Fruit fly (Drosophila melanogaster) whole organism, embryonic: ENCODE results near the gene CG4956.

ENCODE experiments used
- BEAF-32 ChIP-seq: fragments of 200-800 bp; sonication (Bioruptor generic); optimal IDR thresholded peaks from 3 replicates; lab custom pipeline; 2017; ENCODE audit warnings: missing biosample characterization, missing genetic modification characterization, mild to moderate bottlenecking, moderate library complexity, missing genetic modification reagents
- Bgb ChIP-seq: fragments of 200-800 bp; sonication (Bioruptor generic); IDR thresholded peaks from 2 replicates; pipeline ENCODE4 v1.3.6; 2022; ENCODE audit warnings: missing biosample characterization, missing genetic modification characterization; ENCODE audit not compliant: partially characterized antibody
- Bteb2 ChIP-seq: fragments of 200-800 bp; sonication (Bioruptor generic); optimal IDR thresholded peaks from 2 replicates; lab custom pipeline; 2016; ENCODE audit warnings: missing biosample characterization, missing genetic modification characterization
- CG10979 ChIP-seq: fragments of 200-800 bp; sonication (Bioruptor generic); optimal IDR thresholded peaks from 2 replicates; lab custom pipeline; 2018; ENCODE audit warnings: missing biosample characterization, mild to moderate bottlenecking, missing genetic modification characterization, moderate library complexity
- CG11695 ChIP-seq: fragments of 200-800 bp; sonication (Bioruptor generic); IDR thresholded peaks from 3 replicates; pipeline ENCODE4 v1.3.6; 2022; ENCODE audit warnings: missing biosample characterization, missing genetic modification characterization
- CG15269 ChIP-seq: fragments of 200-800 bp; sonication (Bioruptor generic); optimal IDR thresholded peaks from 2 replicates; lab custom pipeline; 2018; ENCODE audit warnings: missing biosample characterization, mild to moderate bottlenecking, missing genetic modification characterization, moderate library complexity
- CG17612 ChIP-seq: fragments of 200-800 bp; sonication (Bioruptor generic); IDR thresholded peaks from 2 replicates; pipeline ENCODE4 v1.3.6; 2022; ENCODE audit warnings: missing biosample characterization, missing genetic modification characterization
- CG3163 ChIP-seq: fragments of 200-800 bp; sonication (Bioruptor generic); optimal IDR thresholded peaks from 3 replicates; lab custom pipeline; 2016; ENCODE audit warnings: missing biosample characterization, missing genetic modification characterization
- CG3838 ChIP-seq: fragments of 200-800 bp; sonication (Bioruptor generic); optimal IDR thresholded peaks from 3 replicates; lab custom pipeline; 2016; ENCODE audit warnings: missing biosample characterization, missing genetic modification characterization
- CG4707 ChIP-seq: fragments of 200-800 bp; sonication (Bioruptor generic); optimal IDR thresholded peaks from 2 replicates; lab custom pipeline; 2018; ENCODE audit warnings: missing biosample characterization, mild to moderate bottlenecking, missing genetic modification characterization, moderate library complexity
- CG4820 ChIP-seq: fragments of 200-800 bp; sonication (Bioruptor generic); optimal IDR thresholded peaks from 3 replicates; lab custom pipeline; 2016; ENCODE audit warnings: missing biosample characterization, missing genetic modification characterization
- CG5953 ChIP-seq: fragments of 200-800 bp; sonication (Bioruptor generic); IDR thresholded peaks from 2 replicates; pipeline ENCODE4 v1.3.6; 2022; ENCODE audit warnings: missing biosample characterization, missing genetic modification characterization
- CG7786 ChIP-seq: fragments of 200-800 bp; sonication (Bioruptor generic); optimal IDR thresholded peaks from 2 replicates; lab custom pipeline; 2016; ENCODE audit warnings: missing biosample characterization, missing genetic modification characterization
- Ets65A ChIP-seq: fragments of 200-800 bp; sonication (Bioruptor generic); peaks from one replicate; lab custom pipeline; 2016; ENCODE audit warnings: missing biosample characterization, missing genetic modification characterization
- Ets97D ChIP-seq: fragments of 200-800 bp; sonication (Bioruptor generic); optimal IDR thresholded peaks from 3 replicates; lab custom pipeline; 2016; ENCODE audit warnings: missing biosample characterization, missing genetic modification characterization
- Hey ChIP-seq: fragments of 200-800 bp; sonication (Bioruptor generic); optimal IDR thresholded peaks from 3 replicates; lab custom pipeline; 2018; ENCODE audit warnings: missing biosample characterization, mild to moderate bottlenecking, missing genetic modification characterization
- MBD-R2 ChIP-seq: fragments of 200-800 bp; sonication (Bioruptor generic); IDR thresholded peaks from 2 replicates; pipeline ENCODE4 v1.3.6; 2022; ENCODE audit warnings: missing biosample characterization, missing genetic modification characterization
- Rx ChIP-seq: fragments of 200-800 bp; sonication (Bioruptor generic); IDR thresholded peaks from 2 replicates; pipeline ENCODE4 v1.3.6; 2022; ENCODE audit warnings: missing biosample characterization, missing genetic modification characterization
- TFAM ChIP-seq: fragments of 200-800 bp; sonication (Bioruptor generic); optimal IDR thresholded peaks from 2 replicates; lab custom pipeline; 2017; ENCODE audit warnings: missing biosample characterization, missing genetic modification characterization, inconsistent platforms
- Trl ChIP-seq, 3 experiments: fragments of >200 bp in 2 of 3; fragments of 200-800 bp in 1 of 3; sonication (Bioruptor generic) in 1 of 3; optimal IDR thresholded peaks; 2 replicates in 1 of 3; 3 replicates in 2 of 3; lab custom pipeline; 2016 to 2017; ENCODE audit warnings: missing biosample characterization in 1 of 3, missing genetic modification characterization in 1 of 3
- abd-A ChIP-seq: fragments of 200-800 bp; sonication (Bioruptor generic); optimal IDR thresholded peaks from 3 replicates; lab custom pipeline; 2019; ENCODE audit warnings: missing biosample characterization, mild to moderate bottlenecking, missing genetic modification characterization, moderate library complexity
- amos ChIP-seq: fragments of 200-800 bp; sonication (Bioruptor generic); IDR thresholded peaks from 2 replicates; pipeline ENCODE4 v1.3.6; 2022; ENCODE audit warnings: missing biosample characterization, missing genetic modification characterization; ENCODE audit not compliant: partially characterized antibody
- ara ChIP-seq: fragments of 200-800 bp; sonication (Bioruptor generic); IDR thresholded peaks from 2 replicates; pipeline ENCODE4 v1.3.6; 2022; ENCODE audit warnings: missing biosample characterization, missing genetic modification characterization
- croc ChIP-seq: fragments of 200-800 bp; sonication (Bioruptor generic); conservative IDR thresholded peaks from 3 replicates; pipeline ENCODE4 v1.3.6; 2022; ENCODE audit warnings: missing biosample characterization, missing genetic modification characterization
- fu2 ChIP-seq: fragments of 200-800 bp; sonication (Bioruptor generic); optimal IDR thresholded peaks from 2 replicates; lab custom pipeline; 2016; ENCODE audit warnings: missing biosample characterization, missing genetic modification characterization
- grau ChIP-seq: fragments of 200-800 bp; optimal IDR thresholded peaks from 3 replicates; lab custom pipeline; 2019; ENCODE audit warnings: missing biosample characterization, mild to moderate bottlenecking, missing genetic modification characterization, moderate library complexity
- grn ChIP-seq: fragments of 200-800 bp; sonication (Bioruptor generic); optimal IDR thresholded peaks from 3 replicates; lab custom pipeline; 2017; ENCODE audit warnings: missing biosample characterization, missing genetic modification characterization
- ind ChIP-seq: fragments of 200-800 bp; sonication (Bioruptor generic); optimal IDR thresholded peaks from 3 replicates; lab custom pipeline; 2016; ENCODE audit warnings: missing biosample characterization, missing genetic modification characterization
- jumu ChIP-seq: fragments of 200-800 bp; sonication (Bioruptor generic); optimal IDR thresholded peaks from 3 replicates; lab custom pipeline; 2016; ENCODE audit warnings: missing biosample characterization, missing genetic modification characterization
- lab ChIP-seq: fragments of 200-800 bp; sonication (Bioruptor generic); optimal IDR thresholded peaks from 3 replicates; lab custom pipeline; 2017; ENCODE audit warnings: missing biosample characterization, missing genetic modification characterization, mild to moderate bottlenecking, moderate library complexity, missing genetic modification reagents
- pan ChIP-seq, 4 experiments: fragments of >200 bp in 3 of 4; fragments of 200-800 bp in 1 of 4; sonication (Bioruptor generic) in 1 of 4; optimal IDR thresholded peaks in 3 of 4; IDR thresholded peaks in 1 of 4; 2 replicates each; pipeline versions ENCODE4 v1.3.6 to Lab custom; 2017 to 2022; ENCODE audit warnings: missing biosample characterization in 2 of 4, missing genetic modification characterization in 2 of 4, mixed read lengths in 1 of 4
- sqz ChIP-seq: fragments of 200-800 bp; sonication (Bioruptor generic); optimal IDR thresholded peaks from 3 replicates; lab custom pipeline; 2018; ENCODE audit warnings: missing biosample characterization, mild to moderate bottlenecking, missing genetic modification characterization
- vvl ChIP-seq: fragments of 200-800 bp; sonication (Bioruptor generic); IDR thresholded peaks from 2 replicates; pipeline ENCODE4 v1.3.6; 2022; ENCODE audit warnings: missing biosample characterization, missing genetic modification characterization
- z ChIP-seq: fragments of 200-800 bp; sonication (Bioruptor generic); IDR thresholded peaks from 3 replicates; pipeline ENCODE4 v1.3.6; 2022; ENCODE audit warnings: missing biosample characterization, missing genetic modification characterization

The CG4956 gene

DNA sequence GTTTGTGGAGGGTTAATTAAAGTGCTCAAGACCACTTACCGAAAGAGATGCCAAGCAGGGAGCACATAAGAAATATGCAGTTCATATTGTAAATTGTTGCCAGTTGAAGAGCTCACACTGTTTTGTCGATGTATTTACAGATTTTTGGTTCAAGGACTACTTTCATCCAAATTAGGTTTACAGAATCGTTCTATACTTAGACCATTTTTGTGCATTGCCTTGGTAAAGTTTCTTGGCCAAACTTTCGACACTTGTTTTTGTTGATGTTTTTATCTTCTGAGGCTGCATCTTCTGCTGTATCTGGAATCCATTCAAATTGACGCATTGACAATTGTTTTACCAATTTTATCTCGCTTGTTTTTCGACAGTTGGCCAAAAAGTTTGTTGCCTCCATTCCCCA is 12.3 kb upstream of the CG4956 start, which contains the start of gene CG31093 (continued):
- TF ChIP-seq BEAF-32 (GFP tag; lab: Kevin White, UChicago), result no peak
- TF ChIP-seq CG7786 (GFP tag; lab: Kevin White, UChicago), result no peak

DNA sequence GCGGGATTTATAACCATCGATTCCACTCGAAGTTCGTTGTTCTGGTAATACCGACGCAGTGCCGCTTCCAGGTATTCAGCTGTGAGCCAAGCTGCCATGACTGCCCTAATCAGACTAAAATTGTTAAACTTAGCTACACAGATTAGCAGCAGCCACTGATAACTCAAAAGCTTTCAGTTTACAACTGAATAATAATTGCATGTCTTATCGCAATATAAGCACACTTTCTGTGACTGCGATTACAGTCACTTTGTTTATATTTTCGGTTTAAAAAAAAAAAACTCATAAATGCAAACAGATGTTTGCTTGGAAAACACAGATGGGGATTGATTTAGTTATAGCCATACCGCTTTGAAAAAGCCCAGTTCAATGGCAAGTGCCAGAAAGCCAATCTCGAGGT is 11.2 kb upstream of the CG4956 start, which contains the start of gene CG31380:
Gene CG31380 (minus strand): TSS at position 101 of the 400 bp plus-strand sequence.
- TF ChIP-seq pan (optimal IDR thresholded peaks at IDR 0.05; lab: Kevin White, UChicago) (no peak), pan (GFP tag; optimal IDR thresholded peaks at IDR 0.05 in 1 of 2, IDR thresholded peaks at IDR 0.05 in 1 of 2) (no peak), CG4820 (no peak), fu2 (GFP tag; lab: Kevin White, UChicago) (no peak), vvl (no peak), Ets97D (GFP tag; lab: Kevin White, UChicago) (no peak), Rx (GFP tag; lab: Robert Waterston, UW) (no peak), ara (GFP tag; lab: Robert Waterston, UW) (no peak), CG4707 (GFP tag; lab: Kevin White, UChicago) (no peak), lab (GFP tag; lab: Kevin White, UChicago) (no peak), TFAM (GFP tag; lab: Kevin White, UChicago) (no peak), CG11695 (GFP tag; lab: Robert Waterston, UW) (no peak)

- TF ChIP-seq Hey (tag; lab: Kevin White, UChicago), result no peak
- TF ChIP-seq grau (tag; lab: Kevin White, UChicago), result no peak
- TF ChIP-seq CG10979, result no peak
- TF ChIP-seq Bgb (GFP tag; lab: Robert Waterston, UW), result no peak
- no peak for TF ChIP-seq grn
- no peak for TF ChIP-seq CG15269 (tag; lab: Kevin White, UChicago)
- TF ChIP-seq ind (GFP tag; lab: Kevin White, UChicago), result no peak
- no peak for TF ChIP-seq CG3838 (GFP tag; lab: Kevin White, UChicago)
- TF ChIP-seq Bteb2 (GFP tag; lab: Kevin White, UChicago), result no peak
- TF ChIP-seq CG17612, result no peak
- TF ChIP-seq MBD-R2, result no peak
- TF ChIP-seq jumu (GFP tag; lab: Kevin White, UChicago), result no peak
- no peak for TF ChIP-seq sqz
- TF ChIP-seq, all 482 proteins: peak for 0
These were observed 9.1 kb upstream of the CG4956 start, which contains the start of gene CG4960 for dm6 chr3R:25787198-25787597. Gene CG4960, minus strand, starts transcription at chr3R:25787298.

dm6 chr3R:25782855-25783424 is 4.8 kb upstream of the CG4956 start:
- TF ChIP-seq amos (GFP tag; lab: Robert Waterston, UW) (peak; percentile 16; the same call in 1 of the 2 replicates), Ets65A (GFP tag; lab: Kevin White, UChicago) (peak; percentile 30), abd-A (tag; lab: Kevin White, UChicago) (peak; percentile 15), z (peak; percentile 90), croc (GFP tag; lab: Robert Waterston, UW) (no peak), Trl (optimal IDR thresholded peaks at IDR 0.05; lab: Kevin White, UChicago) (peak; percentile 45 to 88), Trl (GFP tag; optimal IDR thresholded peaks at IDR 0.05; lab: Kevin White, UChicago) (no peak), CG5953 (GFP tag; lab: Robert Waterston, UW) (no peak), CG3163 (GFP tag; lab: Kevin White, UChicago) (peak; percentile 65)
